Worm (Caenorhabditis elegans): ENCODE results near the gene sto-4.

Gene sto-4

ce11 chrX:11645517-11645916, 1.6 kb downstream of the sto-4 start (continued):
- TF ChIP-seq Y5F2A.4 (GFP tag; optimal IDR thresholded peaks at IDR 0.05) (no peak), lsy-2 (tag; optimal IDR thresholded peaks at IDR 0.05) (no peak), aly-2 (tag; optimal IDR thresholded peaks at IDR 0.05) (no peak), zip-2 (tag; optimal IDR thresholded peaks at IDR 0.05) (no peak), mep-1 (tag; optimal IDR thresholded peaks at IDR 0.05) (peak; percentile 68), nhr-11 (tag; optimal IDR thresholded peaks at IDR 0.05) (no peak), rbr-2 (tag; optimal IDR thresholded peaks at IDR 0.05) (peak; percentile 33), Y48G9A.11 (GFP tag; IDR thresholded peaks at IDR 0.05) (peak; percentile 60; the same call in 1 of the 2 replicates), Y105C5A.15 (GFP tag; IDR thresholded peaks at IDR 0.05) (peak; percentile 77; the same call in 1 of the 2 replicates), hlh-30 (tag; optimal IDR thresholded peaks at IDR 0.05; ENCODE audit: insufficient read depth) (peak; percentile 41), lin-39 (tag; optimal IDR thresholded peaks at IDR 0.05) (no peak), nhr-25 (tag; optimal IDR thresholded peaks at IDR 0.05; ENCODE audit: borderline replicate concordance, insufficient read depth) (peak; percentile 26), duxl-1 (tag; optimal IDR thresholded peaks at IDR 0.05; ENCODE audit: poor library complexity) (peak; percentile 43), lim-7 (GFP tag; IDR thresholded peaks at IDR 0.05) (peak; percentile 87), egl-27 (tag; optimal IDR thresholded peaks at IDR 0.05) (no peak), unc-39 (tag; optimal IDR thresholded peaks at IDR 0.05) (no peak), spr-1 (tag; optimal IDR thresholded peaks at IDR 0.05) (peak; percentile 3), ces-1 (GFP tag; optimal IDR thresholded peaks at IDR 0.05) (no peak), gei-8 (GFP tag; optimal IDR thresholded peaks at IDR 0.05) (no peak), pha-4 (GFP tag; IDR thresholded peaks at IDR 0.05) (peak; percentile 77; the same call in 1 of the 2 replicates), pha-4 (tag; optimal IDR thresholded peaks at IDR 0.05) (no peak), nhr-10 (tag; optimal IDR thresholded peaks at IDR 0.05) (no peak), unc-130 (GFP tag; optimal IDR thresholded peaks at IDR 0.05) (no peak), fos-1 (tag; optimal IDR thresholded peaks at IDR 0.05) (no peak)

ce11 chrX:11647165-11647564, 3.2 kb downstream of the sto-4 start, which contains the start of gene T04F8.8:
T04F8.8 (plus strand) TSS chrX:11647465.
- no peak for TF ChIP-seq hif-1 (tag; optimal IDR thresholded peaks at IDR 0.05)
- TF ChIP-seq spr-3 (GFP tag; optimal IDR thresholded peaks at IDR 0.05), result no peak
- no peak for TF ChIP-seq duxl-1 (tag; optimal IDR thresholded peaks at IDR 0.05; ENCODE audit: poor library complexity)
- TF ChIP-seq aha-1 (tag), result peak; percentile 67
- TF ChIP-seq ceh-44 (GFP tag; IDR thresholded peaks at IDR 0.05), result no peak
- no peak for TF ChIP-seq saeg-2 (GFP tag; IDR thresholded peaks at IDR 0.05)
- no peak for TF ChIP-seq zfp-3 (GFP tag; conservative IDR thresholded peaks at IDR 0.05)

ce11 chrX:11650751-11651150, 6.8 kb downstream of the sto-4 start, which contains the start of gene cutl-11:
cutl-11 (minus strand) TSS chrX:11650851.
- TF ChIP-seq fos-1 (tag; optimal IDR thresholded peaks at IDR 0.05) (no peak), unc-62 (GFP tag; optimal IDR thresholded peaks at IDR 0.05 in 1 of 2) (no peak), unc-62 (tag; optimal IDR thresholded peaks at IDR 0.05) (no peak), lim-7 (GFP tag; IDR thresholded peaks at IDR 0.05) (no peak), nhr-48 (tag; optimal IDR thresholded peaks at IDR 0.05) (no peak), dmd-6 (GFP tag; IDR thresholded peaks at IDR 0.05) (no peak), dpl-1 (GFP tag; optimal IDR thresholded peaks at IDR 0.05) (no peak), Y48G9A.11 (GFP tag; IDR thresholded peaks at IDR 0.05) (no peak), daf-19 (GFP tag; conservative IDR thresholded peaks at IDR 0.05) (no peak), mdl-1 (tag; optimal IDR thresholded peaks at IDR 0.05) (no peak), T20F7.1 (GFP tag; optimal IDR thresholded peaks at IDR 0.05) (no peak), vab-7 (GFP tag; IDR thresholded peaks at IDR 0.05) (no peak), lin-1 (GFP tag; IDR thresholded peaks at IDR 0.05) (no peak), aha-1 (tag) (no peak), jun-1 (tag; optimal IDR thresholded peaks at IDR 0.05) (no peak), set-16 (GFP tag; IDR thresholded peaks at IDR 0.05) (no peak), mdt-29 (GFP tag; IDR thresholded peaks at IDR 0.05) (no peak)

Measured in whole organism, L4 larva.